Fruit fly (Drosophila melanogaster) whole organism, prepupa: ENCODE measurements around the gene TfIIA-S.
A peak's percentile ranks its signal among the peaks of the same experiment; 100 is the strongest.

ENCODE experiments used
- CG10631 ChIP-seq: fragments of 200-800 bp; sonication (Bioruptor generic); optimal IDR thresholded peaks from 2 replicates; lab custom pipeline; 2016; ENCODE audit warnings: missing biosample characterization, missing genetic modification characterization
- CG11294 ChIP-seq: fragments of 200-800 bp; sonication (Bioruptor generic); IDR thresholded peaks from 2 replicates; pipeline ENCODE4 v1.3.6; 2022; ENCODE audit warnings: missing biosample characterization, missing genetic modification characterization
- CG11902 ChIP-seq: fragments of 200-800 bp; sonication (Bioruptor generic); optimal IDR thresholded peaks from 3 replicates; lab custom pipeline; 2016; ENCODE audit warnings: missing biosample characterization, missing genetic modification characterization
- CG15336 ChIP-seq: fragments of 200-800 bp; sonication (Bioruptor generic); IDR thresholded peaks from 2 replicates; pipeline ENCODE4 v1.3.6; 2022; ENCODE audit warnings: missing biosample characterization, missing genetic modification characterization
- CG1621 ChIP-seq: fragments of 200-800 bp; sonication (Bioruptor generic); optimal IDR thresholded peaks from 3 replicates; lab custom pipeline; 2018; ENCODE audit warnings: missing biosample characterization, mild to moderate bottlenecking, missing genetic modification characterization
- CG16779 ChIP-seq: fragments of 200-800 bp; sonication (Bioruptor generic); optimal IDR thresholded peaks from 3 replicates; lab custom pipeline; 2017; ENCODE audit warnings: missing biosample characterization, mild to moderate bottlenecking, missing genetic modification characterization
- CG31627 ChIP-seq: fragments of 200-800 bp; sonication (Bioruptor generic); optimal IDR thresholded peaks from 3 replicates; lab custom pipeline; 2016; ENCODE audit warnings: missing biosample characterization, missing genetic modification characterization
- CG34406 ChIP-seq: fragments of 200-800 bp; sonication (Bioruptor generic); optimal IDR thresholded peaks from 3 replicates; lab custom pipeline; 2016; ENCODE audit warnings: missing biosample characterization, missing genetic modification characterization
- CG3919 ChIP-seq: fragments of 200-800 bp; sonication (Bioruptor generic); optimal IDR thresholded peaks from 3 replicates; lab custom pipeline; 2016; ENCODE audit warnings: missing biosample characterization, missing genetic modification characterization
- CG6163 ChIP-seq: fragments of 200-800 bp; sonication (Bioruptor generic); IDR thresholded peaks from 3 replicates; pipeline ENCODE4 v1.3.6; 2022; ENCODE audit warnings: missing biosample characterization, missing genetic modification characterization
- CG6276 ChIP-seq: fragments of 200-800 bp; sonication (Bioruptor generic); optimal IDR thresholded peaks from 2 replicates; lab custom pipeline; 2017; ENCODE audit warnings: missing biosample characterization, mild to moderate bottlenecking, missing genetic modification characterization
- CG6792 ChIP-seq: fragments of 200-800 bp; sonication (Bioruptor generic); optimal IDR thresholded peaks from 3 replicates; lab custom pipeline; 2016; ENCODE audit warnings: missing biosample characterization, missing genetic modification characterization
- CG6854 ChIP-seq: fragments of 200-800 bp; sonication (Bioruptor generic); optimal IDR thresholded peaks from 2 replicates; lab custom pipeline; 2017; ENCODE audit warnings: missing biosample characterization, mild to moderate bottlenecking, missing genetic modification characterization
- CG7368 ChIP-seq: fragments of 200-800 bp; sonication (Bioruptor generic); optimal IDR thresholded peaks from 3 replicates; lab custom pipeline; 2016; ENCODE audit warnings: missing biosample characterization, missing genetic modification characterization
- CG8119 ChIP-seq: fragments of 200-800 bp; sonication (Bioruptor generic); IDR thresholded peaks from 3 replicates; pipeline ENCODE4 v1.3.6; 2022; ENCODE audit warnings: missing biosample characterization, missing genetic modification characterization
- Eip78C ChIP-seq: fragments of 200-800 bp; sonication (Bioruptor generic); peaks from one replicate; lab custom pipeline; 2016; ENCODE audit warnings: missing biosample characterization, missing genetic modification characterization
- Eip93F ChIP-seq: fragments of 200-800 bp; sonication (Bioruptor generic); optimal IDR thresholded peaks from 2 replicates; lab custom pipeline; 2016; ENCODE audit warnings: missing biosample characterization, mild to moderate bottlenecking, missing genetic modification characterization
- Ets21C ChIP-seq: fragments of 200-800 bp; sonication (Bioruptor generic); optimal IDR thresholded peaks from 3 replicates; lab custom pipeline; 2016; ENCODE audit warnings: missing biosample characterization, missing genetic modification characterization
- Ets96B ChIP-seq: fragments of 200-800 bp; optimal IDR thresholded peaks from 2 replicates; lab custom pipeline; 2019; ENCODE audit warnings: missing biosample characterization, mild to moderate bottlenecking, missing genetic modification characterization, moderate library complexity
- Gug ChIP-seq: fragments of 200-800 bp; sonication (Bioruptor generic); IDR thresholded peaks from 2 replicates; pipeline ENCODE4 v1.3.6; 2022; ENCODE audit warnings: missing biosample characterization, missing genetic modification characterization
- Hr38 ChIP-seq: sonication (Bioruptor generic); optimal IDR thresholded peaks from 2 replicates; lab custom pipeline; 2016; ENCODE audit warnings: missing biosample characterization, missing genetic modification characterization
- Hr39 ChIP-seq: fragments of 200-800 bp; sonication (Bioruptor generic); optimal IDR thresholded peaks from 2 replicates; lab custom pipeline; 2016; ENCODE audit warnings: missing biosample characterization, missing genetic modification characterization
- Hr4 ChIP-seq: fragments of 200-800 bp; sonication (Bioruptor generic); optimal IDR thresholded peaks from 3 replicates; lab custom pipeline; 2016; ENCODE audit warnings: missing biosample characterization, missing genetic modification characterization
- Lpt ChIP-seq: fragments of 200-800 bp; sonication (Bioruptor generic); optimal IDR thresholded peaks from 3 replicates; lab custom pipeline; 2016; ENCODE audit warnings: missing biosample characterization, missing genetic modification characterization
- Smox ChIP-seq: fragments of 200-800 bp; sonication (Bioruptor generic); optimal IDR thresholded peaks from 3 replicates; lab custom pipeline; 2016; ENCODE audit warnings: missing biosample characterization, missing genetic modification characterization
- Sox102F ChIP-seq: fragments of 200-800 bp; sonication (Bioruptor generic); optimal IDR thresholded peaks from 2 replicates; lab custom pipeline; 2016; ENCODE audit warnings: missing biosample characterization, mild to moderate bottlenecking, missing genetic modification characterization
- Sox14 ChIP-seq: fragments of 200-800 bp; sonication (Bioruptor generic); optimal IDR thresholded peaks from 3 replicates; lab custom pipeline; 2016; ENCODE audit warnings: missing biosample characterization, missing genetic modification characterization
- acj6 ChIP-seq: fragments of 200-800 bp; sonication (Bioruptor generic); optimal IDR thresholded peaks from 3 replicates; lab custom pipeline; 2016; ENCODE audit warnings: missing biosample characterization, missing genetic modification characterization
- cyc ChIP-seq: fragments of 200-800 bp; sonication (Bioruptor generic); optimal IDR thresholded peaks from 3 replicates; lab custom pipeline; 2016; ENCODE audit warnings: missing biosample characterization, missing genetic modification characterization
- dac ChIP-seq: fragments of 200-800 bp; sonication (Bioruptor generic); optimal IDR thresholded peaks from 2 replicates; lab custom pipeline; 2017; ENCODE audit warnings: missing biosample characterization, mild to moderate bottlenecking, missing genetic modification characterization
- dsx ChIP-seq: fragments of 200-800 bp; optimal IDR thresholded peaks from 3 replicates; lab custom pipeline; 2019; ENCODE audit warnings: missing biosample characterization, mild to moderate bottlenecking, missing genetic modification characterization, moderate library complexity; ENCODE audit not compliant: poor library complexity, severe bottlenecking
- eg ChIP-seq: fragments of 200-800 bp; sonication (Bioruptor generic); IDR thresholded peaks from 3 replicates; pipeline ENCODE4 v1.3.6; 2022; ENCODE audit warnings: missing biosample characterization, missing genetic modification characterization
- esn ChIP-seq: fragments of 200-800 bp; sonication (Bioruptor generic); optimal IDR thresholded peaks from 2 replicates; lab custom pipeline; 2016; ENCODE audit warnings: missing biosample characterization, mild to moderate bottlenecking, missing genetic modification characterization, moderate library complexity
- fd59A ChIP-seq: fragments of 200-800 bp; sonication (Bioruptor generic); optimal IDR thresholded peaks from 2 replicates; lab custom pipeline; 2017; ENCODE audit warnings: missing biosample characterization, mild to moderate bottlenecking, missing genetic modification characterization, missing genetic modification reagents
- fd85E ChIP-seq: fragments of 200-800 bp; sonication (Bioruptor generic); optimal IDR thresholded peaks from 3 replicates; lab custom pipeline; 2016; ENCODE audit warnings: missing biosample characterization, missing genetic modification characterization
- fkh ChIP-seq: fragments of 200-800 bp; sonication (Bioruptor generic); optimal IDR thresholded peaks from 3 replicates; lab custom pipeline; 2017; ENCODE audit warnings: missing biosample characterization, mild to moderate bottlenecking, missing genetic modification characterization, moderate library complexity
- lz ChIP-seq: fragments of 200-800 bp; sonication (Bioruptor generic); optimal IDR thresholded peaks from 3 replicates; lab custom pipeline; 2016; ENCODE audit warnings: missing biosample characterization, missing genetic modification characterization
- net ChIP-seq: fragments of 200-800 bp; sonication (Bioruptor generic); optimal IDR thresholded peaks from 3 replicates; lab custom pipeline; 2016; ENCODE audit warnings: missing biosample characterization, missing genetic modification characterization
- pdm3 ChIP-seq: fragments of 200-800 bp; sonication (Bioruptor generic); optimal IDR thresholded peaks from 3 replicates; lab custom pipeline; 2016; ENCODE audit warnings: missing biosample characterization, missing genetic modification characterization
- spab ChIP-seq: fragments of 200-800 bp; sonication (Bioruptor generic); optimal IDR thresholded peaks from 2 replicates; lab custom pipeline; 2017; ENCODE audit warnings: missing biosample characterization, mild to moderate bottlenecking, missing genetic modification characterization, missing genetic modification reagents
- ss ChIP-seq, 2 experiments: fragments of 200-800 bp; sonication (Bioruptor generic); optimal IDR thresholded peaks; 2 replicates in 1 of 2; 3 replicates in 1 of 2; lab custom pipeline; 2017 to 2018; ENCODE audit warnings: mild to moderate bottlenecking in 2 of 2, missing biosample characterization in 2 of 2, missing genetic modification characterization in 2 of 2, moderate library complexity in 1 of 2
- svp ChIP-seq: fragments of 200-800 bp; sonication (Bioruptor generic); peaks from one replicate; lab custom pipeline; 2016; ENCODE audit warnings: missing biosample characterization, missing genetic modification characterization
- topi ChIP-seq: fragments of 200-800 bp; sonication (Bioruptor generic); optimal IDR thresholded peaks from 3 replicates; lab custom pipeline; 2016; ENCODE audit warnings: missing biosample characterization, missing genetic modification characterization
- vri ChIP-seq: fragments of 200-800 bp; sonication (Bioruptor generic); optimal IDR thresholded peaks from 3 replicates; lab custom pipeline; 2016; ENCODE audit warnings: missing biosample characterization, mild to moderate bottlenecking, missing genetic modification characterization

TfIIA-S gene

dm6 chr3R:23888273-23889220, 2.3 kb downstream of the TfIIA-S start (continued):
- no peak for TF ChIP-seq net (GFP tag; lab: Kevin White, UChicago)
- peak; percentile 73 for TF ChIP-seq Hr39 (GFP tag; lab: Kevin White, UChicago)
- peak; percentile 34 for TF ChIP-seq pdm3
- peak; percentile 73 for TF ChIP-seq CG31627 (GFP tag; lab: Kevin White, UChicago)
- TF ChIP-seq svp (GFP tag; lab: Kevin White, UChicago), result peak; percentile 78
- TF ChIP-seq Sox14 (GFP tag; lab: Kevin White, UChicago), result peak; percentile 15
- TF ChIP-seq topi (GFP tag; lab: Kevin White, UChicago), result peak; percentile 59
- TF ChIP-seq acj6 (GFP tag; lab: Kevin White, UChicago), result peak; percentile 17
- TF ChIP-seq CG3919, result peak; percentile 41
- TF ChIP-seq CG6792 (GFP tag; lab: Kevin White, UChicago), result peak; percentile 55
- TF ChIP-seq ss (GFP tag; optimal IDR thresholded peaks at IDR 0.05; lab: Kevin White, UChicago), result no peak
- TF ChIP-seq lz (GFP tag; lab: Kevin White, UChicago), result peak; percentile 65
- no peak for TF ChIP-seq Hr38 (GFP tag; lab: Kevin White, UChicago)
- TF ChIP-seq Smox, result peak; percentile 66
- no peak for TF ChIP-seq spab (GFP tag; lab: Kevin White, UChicago)
- TF ChIP-seq Ets21C (GFP tag; lab: Kevin White, UChicago), result peak; percentile 43
- no peak for TF ChIP-seq CG11902 (GFP tag; lab: Kevin White, UChicago)
- no peak for TF ChIP-seq fd59A (GFP tag; lab: Kevin White, UChicago)
- TF ChIP-seq dac (GFP tag; lab: Kevin White, UChicago), result no peak
- TF ChIP-seq Eip93F (GFP tag; lab: Kevin White, UChicago), result peak; percentile 83
- TF ChIP-seq CG1621 (tag; lab: Kevin White, UChicago), result no peak
- TF ChIP-seq fkh (GFP tag; lab: Kevin White, UChicago), result no peak
- TF ChIP-seq Hr4 (GFP tag; lab: Kevin White, UChicago), result peak; percentile 52
- peak; percentile 46; the same call in 1 of the 2 replicates for TF ChIP-seq CG15336
- TF ChIP-seq Sox102F, result peak; percentile 73
- peak; percentile 75 for TF ChIP-seq esn (GFP tag; lab: Kevin White, UChicago)
- TF ChIP-seq fd85E, result no peak
- TF ChIP-seq CG6854, result peak; percentile 11
- no peak for TF ChIP-seq CG11294
- TF ChIP-seq CG10631 (GFP tag; lab: Kevin White, UChicago), result peak; percentile 14
- TF ChIP-seq vri (GFP tag; lab: Kevin White, UChicago), result peak; percentile 92
- TF ChIP-seq dsx (GFP tag; lab: Kevin White, UChicago), result no peak
- no peak for TF ChIP-seq CG16779 (tag; lab: Kevin White, UChicago)
- peak; percentile 64 for TF ChIP-seq eg (GFP tag; lab: Robert Waterston, UW)
- TF ChIP-seq cyc (GFP tag; lab: Kevin White, UChicago), result peak; percentile 80
- no peak for TF ChIP-seq Lpt (GFP tag; lab: Kevin White, UChicago)

dm6 chr3R:23887572-23887971, 3.3 kb downstream of the TfIIA-S start:
- TF ChIP-seq CG6276 (GFP tag; lab: Kevin White, UChicago), result no peak
- peak; percentile 31; the same call in 2 of the 3 replicates for TF ChIP-seq CG8119 (GFP tag; lab: Robert Waterston, UW)
- TF ChIP-seq CG6163, result peak; percentile 73
- TF ChIP-seq Ets96B (tag; lab: Kevin White, UChicago), result peak; percentile 20
- TF ChIP-seq Hr4 (GFP tag; lab: Kevin White, UChicago), result peak; percentile 21
- TF ChIP-seq CG34406, result no peak
- peak; percentile 50 for TF ChIP-seq CG11294
- TF ChIP-seq Eip78C (GFP tag; lab: Kevin White, UChicago), result no peak
- TF ChIP-seq eg (GFP tag; lab: Robert Waterston, UW), result peak; percentile 49
- TF ChIP-seq CG7368 (GFP tag; lab: Kevin White, UChicago), result no peak
- peak; percentile 58 for TF ChIP-seq Gug (GFP tag; lab: Robert Waterston, UW)
